Fruit fly (Drosophila melanogaster) whole organism, prepupa: ENCODE data around the gene CG14325.
A peak's percentile ranks its signal among the peaks of the same experiment; 100 is the strongest.

ENCODE experiments used
- Blimp-1 ChIP-seq: fragments of 200-800 bp; sonication (Bioruptor generic); optimal IDR thresholded peaks from 3 replicates; lab custom pipeline; 2017; ENCODE audit warnings: missing biosample characterization, missing genetic modification characterization, mild to moderate bottlenecking, moderate library complexity, missing genetic modification reagents
- CG11294 ChIP-seq: fragments of 200-800 bp; sonication (Bioruptor generic); IDR thresholded peaks from 2 replicates; pipeline ENCODE4 v1.3.6; 2022; ENCODE audit warnings: missing biosample characterization, missing genetic modification characterization
- CG15336 ChIP-seq: fragments of 200-800 bp; sonication (Bioruptor generic); IDR thresholded peaks from 2 replicates; pipeline ENCODE4 v1.3.6; 2022; ENCODE audit warnings: missing biosample characterization, missing genetic modification characterization
- CG16779 ChIP-seq: fragments of 200-800 bp; sonication (Bioruptor generic); optimal IDR thresholded peaks from 3 replicates; lab custom pipeline; 2017; ENCODE audit warnings: missing biosample characterization, mild to moderate bottlenecking, missing genetic modification characterization
- CG31627 ChIP-seq: fragments of 200-800 bp; sonication (Bioruptor generic); optimal IDR thresholded peaks from 3 replicates; lab custom pipeline; 2016; ENCODE audit warnings: missing biosample characterization, missing genetic modification characterization
- CG32006 ChIP-seq: fragments of 200-800 bp; sonication (Bioruptor generic); optimal IDR thresholded peaks from 3 replicates; lab custom pipeline; 2017; ENCODE audit warnings: missing biosample characterization, mild to moderate bottlenecking, missing genetic modification characterization
- CG34406 ChIP-seq: fragments of 200-800 bp; sonication (Bioruptor generic); optimal IDR thresholded peaks from 3 replicates; lab custom pipeline; 2016; ENCODE audit warnings: missing biosample characterization, missing genetic modification characterization
- CG3919 ChIP-seq: fragments of 200-800 bp; sonication (Bioruptor generic); optimal IDR thresholded peaks from 3 replicates; lab custom pipeline; 2016; ENCODE audit warnings: missing biosample characterization, missing genetic modification characterization
- CG4318 ChIP-seq: fragments of 200-800 bp; sonication (Bioruptor generic); optimal IDR thresholded peaks from 3 replicates; lab custom pipeline; 2017; ENCODE audit warnings: missing biosample characterization, mild to moderate bottlenecking, missing genetic modification characterization
- CG6163 ChIP-seq: fragments of 200-800 bp; sonication (Bioruptor generic); IDR thresholded peaks from 3 replicates; pipeline ENCODE4 v1.3.6; 2022; ENCODE audit warnings: missing biosample characterization, missing genetic modification characterization
- CG6276 ChIP-seq: fragments of 200-800 bp; sonication (Bioruptor generic); optimal IDR thresholded peaks from 2 replicates; lab custom pipeline; 2017; ENCODE audit warnings: missing biosample characterization, mild to moderate bottlenecking, missing genetic modification characterization
- CG6792 ChIP-seq: fragments of 200-800 bp; sonication (Bioruptor generic); optimal IDR thresholded peaks from 3 replicates; lab custom pipeline; 2016; ENCODE audit warnings: missing biosample characterization, missing genetic modification characterization
- CG6854 ChIP-seq: fragments of 200-800 bp; sonication (Bioruptor generic); optimal IDR thresholded peaks from 2 replicates; lab custom pipeline; 2017; ENCODE audit warnings: missing biosample characterization, mild to moderate bottlenecking, missing genetic modification characterization
- CG7368 ChIP-seq: fragments of 200-800 bp; sonication (Bioruptor generic); optimal IDR thresholded peaks from 3 replicates; lab custom pipeline; 2016; ENCODE audit warnings: missing biosample characterization, missing genetic modification characterization
- CG8119 ChIP-seq: fragments of 200-800 bp; sonication (Bioruptor generic); IDR thresholded peaks from 3 replicates; pipeline ENCODE4 v1.3.6; 2022; ENCODE audit warnings: missing biosample characterization, missing genetic modification characterization
- CG9139 ChIP-seq: fragments of 200-800 bp; sonication (Bioruptor generic); optimal IDR thresholded peaks from 3 replicates; lab custom pipeline; 2017; ENCODE audit warnings: missing biosample characterization, mild to moderate bottlenecking, missing genetic modification characterization
- Eip78C ChIP-seq: fragments of 200-800 bp; sonication (Bioruptor generic); peaks from one replicate; lab custom pipeline; 2016; ENCODE audit warnings: missing biosample characterization, missing genetic modification characterization
- Eip93F ChIP-seq: fragments of 200-800 bp; sonication (Bioruptor generic); optimal IDR thresholded peaks from 2 replicates; lab custom pipeline; 2016; ENCODE audit warnings: missing biosample characterization, mild to moderate bottlenecking, missing genetic modification characterization
- Gug ChIP-seq: fragments of 200-800 bp; sonication (Bioruptor generic); IDR thresholded peaks from 2 replicates; pipeline ENCODE4 v1.3.6; 2022; ENCODE audit warnings: missing biosample characterization, missing genetic modification characterization
- Hr38 ChIP-seq: sonication (Bioruptor generic); optimal IDR thresholded peaks from 2 replicates; lab custom pipeline; 2016; ENCODE audit warnings: missing biosample characterization, missing genetic modification characterization
- Hr39 ChIP-seq: fragments of 200-800 bp; sonication (Bioruptor generic); optimal IDR thresholded peaks from 2 replicates; lab custom pipeline; 2016; ENCODE audit warnings: missing biosample characterization, missing genetic modification characterization
- Hr4 ChIP-seq: fragments of 200-800 bp; sonication (Bioruptor generic); optimal IDR thresholded peaks from 3 replicates; lab custom pipeline; 2016; ENCODE audit warnings: missing biosample characterization, missing genetic modification characterization
- Met ChIP-seq: fragments of 200-800 bp; sonication (Bioruptor generic); optimal IDR thresholded peaks from 3 replicates; lab custom pipeline; 2016; ENCODE audit warnings: missing biosample characterization, missing genetic modification characterization
- Smox ChIP-seq: fragments of 200-800 bp; sonication (Bioruptor generic); optimal IDR thresholded peaks from 3 replicates; lab custom pipeline; 2016; ENCODE audit warnings: missing biosample characterization, missing genetic modification characterization
- achi ChIP-seq: fragments of 200-800 bp; sonication (Bioruptor generic); optimal IDR thresholded peaks from 3 replicates; lab custom pipeline; 2016; ENCODE audit warnings: missing biosample characterization, missing genetic modification characterization
- acj6 ChIP-seq: fragments of 200-800 bp; sonication (Bioruptor generic); optimal IDR thresholded peaks from 3 replicates; lab custom pipeline; 2016; ENCODE audit warnings: missing biosample characterization, missing genetic modification characterization
- cyc ChIP-seq: fragments of 200-800 bp; sonication (Bioruptor generic); optimal IDR thresholded peaks from 3 replicates; lab custom pipeline; 2016; ENCODE audit warnings: missing biosample characterization, missing genetic modification characterization
- dsx ChIP-seq: fragments of 200-800 bp; optimal IDR thresholded peaks from 3 replicates; lab custom pipeline; 2019; ENCODE audit warnings: missing biosample characterization, mild to moderate bottlenecking, missing genetic modification characterization, moderate library complexity; ENCODE audit not compliant: poor library complexity, severe bottlenecking
- esn ChIP-seq: fragments of 200-800 bp; sonication (Bioruptor generic); optimal IDR thresholded peaks from 2 replicates; lab custom pipeline; 2016; ENCODE audit warnings: missing biosample characterization, mild to moderate bottlenecking, missing genetic modification characterization, moderate library complexity
- fd59A ChIP-seq: fragments of 200-800 bp; sonication (Bioruptor generic); optimal IDR thresholded peaks from 2 replicates; lab custom pipeline; 2017; ENCODE audit warnings: missing biosample characterization, mild to moderate bottlenecking, missing genetic modification characterization, missing genetic modification reagents
- lz ChIP-seq: fragments of 200-800 bp; sonication (Bioruptor generic); optimal IDR thresholded peaks from 3 replicates; lab custom pipeline; 2016; ENCODE audit warnings: missing biosample characterization, missing genetic modification characterization
- net ChIP-seq: fragments of 200-800 bp; sonication (Bioruptor generic); optimal IDR thresholded peaks from 3 replicates; lab custom pipeline; 2016; ENCODE audit warnings: missing biosample characterization, missing genetic modification characterization
- pdm3 ChIP-seq: fragments of 200-800 bp; sonication (Bioruptor generic); optimal IDR thresholded peaks from 3 replicates; lab custom pipeline; 2016; ENCODE audit warnings: missing biosample characterization, missing genetic modification characterization
- salr ChIP-seq, 2 experiments: fragments of 200-800 bp; sonication (Bioruptor generic); optimal IDR thresholded peaks; 3 replicates each; lab custom pipeline; 2016 to 2018; ENCODE audit warnings: missing biosample characterization in 2 of 2, missing genetic modification characterization in 2 of 2, mild to moderate bottlenecking in 1 of 2
- spab ChIP-seq: fragments of 200-800 bp; sonication (Bioruptor generic); optimal IDR thresholded peaks from 2 replicates; lab custom pipeline; 2017; ENCODE audit warnings: missing biosample characterization, mild to moderate bottlenecking, missing genetic modification characterization, missing genetic modification reagents
- ss ChIP-seq, 2 experiments: fragments of 200-800 bp; sonication (Bioruptor generic); optimal IDR thresholded peaks; 2 replicates in 1 of 2; 3 replicates in 1 of 2; lab custom pipeline; 2017 to 2018; ENCODE audit warnings: mild to moderate bottlenecking in 2 of 2, missing biosample characterization in 2 of 2, missing genetic modification characterization in 2 of 2, moderate library complexity in 1 of 2
- svp ChIP-seq: fragments of 200-800 bp; sonication (Bioruptor generic); peaks from one replicate; lab custom pipeline; 2016; ENCODE audit warnings: missing biosample characterization, missing genetic modification characterization
- vri ChIP-seq: fragments of 200-800 bp; sonication (Bioruptor generic); optimal IDR thresholded peaks from 3 replicates; lab custom pipeline; 2016; ENCODE audit warnings: missing biosample characterization, mild to moderate bottlenecking, missing genetic modification characterization

CG14325 gene

DNA sequence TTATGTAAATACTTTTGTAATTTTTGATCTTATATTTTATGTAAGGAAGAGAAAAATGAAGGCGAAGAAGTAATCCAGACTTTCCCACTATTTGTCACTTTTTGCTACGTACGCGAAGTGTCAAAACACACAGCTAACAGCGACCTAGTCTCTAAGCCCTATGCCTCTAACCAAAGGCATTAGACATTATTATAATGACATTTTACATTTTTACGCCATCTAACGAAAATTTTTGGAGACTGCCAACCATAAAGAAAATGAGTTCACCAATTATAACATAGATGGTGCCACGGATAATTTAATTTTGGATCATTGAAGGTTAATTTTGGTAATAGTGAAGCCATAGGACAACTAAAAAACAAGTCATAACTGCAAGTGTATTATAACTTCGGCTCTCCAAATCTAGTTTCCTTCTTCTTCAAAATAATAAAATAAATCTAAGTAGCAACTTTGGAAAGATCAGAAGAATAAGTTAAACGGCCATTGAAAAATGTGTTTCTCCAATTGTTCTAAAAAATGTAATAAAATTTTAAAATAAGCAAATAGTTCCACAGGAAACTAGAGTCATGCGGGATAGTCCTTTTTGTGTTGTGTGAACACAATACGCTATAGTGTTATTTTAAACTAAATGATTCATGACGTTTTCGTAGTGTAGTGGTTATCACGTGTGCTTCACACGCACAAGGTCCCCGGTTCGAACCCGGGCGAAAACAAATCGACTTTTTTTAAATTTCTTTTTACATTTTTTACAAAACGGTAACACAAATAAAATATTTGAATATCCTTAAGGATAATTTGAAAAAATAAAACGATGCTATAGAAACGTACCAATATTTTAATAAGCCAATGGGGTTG lies 9.6 kb upstream of the CG14325 start:
- TF ChIP-seq Met (GFP tag; lab: Kevin White, UChicago) (peak; percentile 27), CG6792 (GFP tag; lab: Kevin White, UChicago) (peak; percentile 3), CG7368 (GFP tag; lab: Kevin White, UChicago) (no peak), CG31627 (GFP tag; lab: Kevin White, UChicago) (peak; percentile 22), Hr4 (GFP tag; lab: Kevin White, UChicago) (peak; percentile 20), esn (GFP tag; lab: Kevin White, UChicago) (no peak), achi (no peak), CG6276 (GFP tag; lab: Kevin White, UChicago) (peak; percentile 31), Hr38 (no peak), Hr39 (GFP tag; lab: Kevin White, UChicago) (peak; percentile 48), pdm3 (GFP tag; lab: Kevin White, UChicago) (peak; percentile 9), CG32006 (peak; percentile 11), Smox (GFP tag; lab: Kevin White, UChicago) (peak; percentile 3), svp (peak; percentile 55), Blimp-1 (GFP tag; lab: Kevin White, UChicago) (no peak), CG16779 (tag; lab: Kevin White, UChicago) (no peak), Eip78C (GFP tag; lab: Kevin White, UChicago) (peak; percentile 79), CG3919 (no peak), CG15336 (peak; percentile 55; the same call in 1 of the 2 replicates), lz (GFP tag; lab: Kevin White, UChicago) (peak; percentile 6), cyc (peak; percentile 22), CG6854 (GFP tag; lab: Kevin White, UChicago) (peak; percentile 5), Eip93F (GFP tag; lab: Kevin White, UChicago) (no peak), acj6 (peak; percentile 9), CG8119 (GFP tag; lab: Robert Waterston, UW) (peak; percentile 24; the same call in 1 of the 3 replicates), ss (GFP tag; optimal IDR thresholded peaks at IDR 0.05; lab: Kevin White, UChicago) (peak; percentile 44 to 54), dsx (no peak)
- TF ChIP-seq, all 60 proteins: peak for 18

DNA sequence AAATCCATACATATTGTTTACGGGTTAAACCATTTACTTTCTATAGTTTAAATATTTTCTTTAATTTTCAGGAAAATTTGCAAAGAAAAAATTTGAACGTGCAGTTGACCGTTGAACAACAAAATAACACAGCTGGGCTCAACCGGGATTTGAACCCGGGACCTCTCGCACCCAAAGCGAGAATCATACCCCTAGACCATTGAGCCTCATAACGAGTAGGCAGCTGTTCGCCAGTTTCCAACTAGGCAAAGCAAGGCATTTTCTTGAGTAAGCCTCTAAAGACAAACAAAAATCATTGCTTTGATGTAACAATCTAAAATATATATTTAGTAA lies 9.0 kb upstream of the CG14325 start:
- TF ChIP-seq CG11294 (GFP tag; lab: Robert Waterston, UW): no peak
- TF ChIP-seq CG6163 (GFP tag; lab: Robert Waterston, UW): peak; percentile 40; the same call in 1 of the 3 replicates
- no peak for TF ChIP-seq CG34406 (GFP tag; lab: Kevin White, UChicago)
- no peak for TF ChIP-seq vri (GFP tag; lab: Kevin White, UChicago)
- peak; percentile 2 for TF ChIP-seq spab (GFP tag; lab: Kevin White, UChicago)
- no peak for TF ChIP-seq Gug (GFP tag; lab: Robert Waterston, UW)
- peak; percentile 83 for TF ChIP-seq svp
- no peak for TF ChIP-seq lz (GFP tag; lab: Kevin White, UChicago)
- TF ChIP-seq CG4318 (GFP tag; lab: Kevin White, UChicago): no peak
- TF ChIP-seq CG3919: peak; percentile 6
- TF ChIP-seq fd59A: no peak
- peak; percentile 10 for TF ChIP-seq dsx
- peak; percentile 31 for TF ChIP-seq CG9139 (GFP tag; lab: Kevin White, UChicago)
- TF ChIP-seq esn (GFP tag; lab: Kevin White, UChicago): no peak
- no peak for TF ChIP-seq net (GFP tag; lab: Kevin White, UChicago)
- no peak for TF ChIP-seq salr (GFP tag; optimal IDR thresholded peaks at IDR 0.05; lab: Kevin White, UChicago)
- TF ChIP-seq CG6276 (GFP tag; lab: Kevin White, UChicago): no peak
- peak; percentile 9 for TF ChIP-seq CG16779 (tag; lab: Kevin White, UChicago)
- TF ChIP-seq cyc: no peak
- TF ChIP-seq Eip78C (GFP tag; lab: Kevin White, UChicago): peak; percentile 67
- TF ChIP-seq ss (GFP tag; optimal IDR thresholded peaks at IDR 0.05; lab: Kevin White, UChicago): peak in 1 of 2 experiments; percentile 0
